Fruit fly (Drosophila melanogaster) whole organism, adult: Measurements from ENCODE around the gene Npc2c.

Experiments used
- CG11617 ChIP-seq: fragments of 200-800 bp; sonication (Bioruptor generic); optimal IDR thresholded peaks from 2 replicates; lab custom pipeline; 2017; ENCODE audit warnings: mild to moderate bottlenecking, missing biosample characterization, missing genetic modification reagents, missing genetic modification characterization
- CG12768 ChIP-seq: fragments of 200-800 bp; sonication (Bioruptor generic); optimal IDR thresholded peaks from 2 replicates; lab custom pipeline; 2017; ENCODE audit warnings: missing biosample characterization, missing genetic modification characterization, mild to moderate bottlenecking, moderate library complexity, missing genetic modification reagents
- CG14711 ChIP-seq: fragments of 200-800 bp; sonication (Bioruptor generic); optimal IDR thresholded peaks from 2 replicates; lab custom pipeline; 2018; ENCODE audit warnings: missing biosample characterization, mild to moderate bottlenecking, missing genetic modification characterization, moderate library complexity
- CG1620 ChIP-seq: fragments of 200-800 bp; sonication (Bioruptor generic); optimal IDR thresholded peaks from 2 replicates; lab custom pipeline; 2016; ENCODE audit warnings: missing biosample characterization, missing genetic modification characterization
- CG33017 ChIP-seq: fragments of 200-800 bp; sonication (Bioruptor generic); optimal IDR thresholded peaks from 2 replicates; lab custom pipeline; 2018; ENCODE audit warnings: missing biosample characterization, mild to moderate bottlenecking, missing genetic modification characterization, moderate library complexity
- CG5204 ChIP-seq: fragments of 200-800 bp; sonication (Bioruptor generic); optimal IDR thresholded peaks from 2 replicates; lab custom pipeline; 2016; ENCODE audit warnings: missing biosample characterization, missing genetic modification characterization
- CG7045 ChIP-seq: fragments of 200-800 bp; sonication (Bioruptor generic); optimal IDR thresholded peaks from 2 replicates; lab custom pipeline; 2017; ENCODE audit warnings: missing biosample characterization, mild to moderate bottlenecking, missing genetic modification characterization
- CG7101 ChIP-seq: fragments of 200-800 bp; sonication (Bioruptor generic); optimal IDR thresholded peaks from 2 replicates; lab custom pipeline; 2018; ENCODE audit warnings: missing biosample characterization, mild to moderate bottlenecking, missing genetic modification characterization, moderate library complexity
- Clk ChIP-seq: fragments of 200-800 bp; sonication (Bioruptor generic); optimal IDR thresholded peaks from 2 replicates; lab custom pipeline; 2017; ENCODE audit warnings: missing biosample characterization, missing genetic modification characterization
- Crg-1 ChIP-seq: fragments of 200-800 bp; sonication (Bioruptor generic); optimal IDR thresholded peaks from 2 replicates; lab custom pipeline; 2016; ENCODE audit warnings: missing biosample characterization, missing genetic modification characterization
- Hr96 ChIP-seq: fragments of 200-800 bp; sonication (Bioruptor generic); optimal IDR thresholded peaks from 2 replicates; lab custom pipeline; 2016; ENCODE audit warnings: missing biosample characterization, missing genetic modification characterization
- Mnt ChIP-seq: fragments of 200-800 bp; sonication (Bioruptor generic); optimal IDR thresholded peaks from 2 replicates; lab custom pipeline; 2016; ENCODE audit warnings: missing biosample characterization, mild to moderate bottlenecking, missing genetic modification characterization
- bab1 ChIP-seq: fragments of 200-800 bp; sonication (Bioruptor generic); optimal IDR thresholded peaks from 3 replicates; lab custom pipeline; 2019; ENCODE audit warnings: missing biosample characterization, mild to moderate bottlenecking, missing genetic modification characterization, moderate library complexity
- cic ChIP-seq: fragments of 200-800 bp; sonication (Bioruptor generic); optimal IDR thresholded peaks from 2 replicates; lab custom pipeline; 2017; ENCODE audit warnings: missing biosample characterization, mild to moderate bottlenecking, missing genetic modification characterization, moderate library complexity
- cnc ChIP-seq, 2 experiments: fragments of >200 bp; optimal IDR thresholded peaks; 2 replicates each; lab custom pipeline; 2017
- kay ChIP-seq: fragments of 200-800 bp; sonication (Bioruptor generic); peaks from one replicate; lab custom pipeline; 2016; ENCODE audit warnings: missing biosample characterization, missing genetic modification characterization, borderline replicate concordance
- ovo ChIP-seq: fragments of 200-800 bp; sonication (Bioruptor generic); optimal IDR thresholded peaks from 2 replicates; lab custom pipeline; 2016; ENCODE audit warnings: missing biosample characterization, missing genetic modification characterization
- pad ChIP-seq: fragments of 200-800 bp; sonication (Bioruptor generic); optimal IDR thresholded peaks from 3 replicates; lab custom pipeline; 2017; ENCODE audit warnings: missing biosample characterization, missing genetic modification characterization, mild to moderate bottlenecking, moderate library complexity, missing genetic modification reagents
- tj ChIP-seq: fragments of 200-800 bp; sonication (Bioruptor generic); optimal IDR thresholded peaks from 3 replicates; lab custom pipeline; 2017; ENCODE audit warnings: missing biosample characterization, mild to moderate bottlenecking, missing genetic modification characterization, moderate library complexity
- toe ChIP-seq: fragments of 200-800 bp; sonication (Bioruptor generic); optimal IDR thresholded peaks from 2 replicates; lab custom pipeline; 2016; ENCODE audit warnings: missing biosample characterization, missing genetic modification characterization

Npc2c gene

DNA sequence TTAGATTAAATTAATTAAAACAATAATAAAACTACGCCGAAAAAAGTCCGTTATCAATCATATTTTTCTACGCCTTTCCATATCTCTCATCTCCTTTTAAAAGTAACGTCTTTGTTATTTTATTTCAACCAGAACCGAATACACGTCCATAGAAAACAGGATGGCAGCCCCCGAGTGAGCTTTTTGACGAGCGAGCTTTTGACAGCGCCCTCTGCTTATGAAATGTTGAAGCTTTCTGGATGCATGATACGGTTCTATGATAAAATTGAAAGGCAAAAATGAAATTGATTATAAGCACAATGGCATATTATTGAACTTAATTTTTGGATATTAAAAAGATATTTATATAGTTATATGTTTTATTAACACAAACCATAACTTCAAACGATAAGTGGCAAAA lies 16.6 kb downstream of the Npc2c start:
- TF ChIP-seq CG1620 (GFP tag; lab: Kevin White, UChicago) (peak; percentile 19), kay (GFP tag; lab: Kevin White, UChicago) (peak; percentile 74), CG7045 (GFP tag; lab: Kevin White, UChicago) (no peak), Mnt (GFP tag; lab: Kevin White, UChicago) (peak; percentile 9), CG7101 (tag; lab: Kevin White, UChicago) (peak; percentile 27), CG33017 (tag; lab: Kevin White, UChicago) (peak; percentile 16), pad (GFP tag; lab: Kevin White, UChicago) (peak; percentile 42), tj (GFP tag; lab: Kevin White, UChicago) (no peak), CG12768 (GFP tag; lab: Kevin White, UChicago) (no peak), Hr96 (GFP tag; lab: Kevin White, UChicago) (no peak), bab1 (GFP tag; lab: Kevin White, UChicago) (peak; percentile 36), Crg-1 (GFP tag; lab: Kevin White, UChicago) (peak; percentile 30)

DNA sequence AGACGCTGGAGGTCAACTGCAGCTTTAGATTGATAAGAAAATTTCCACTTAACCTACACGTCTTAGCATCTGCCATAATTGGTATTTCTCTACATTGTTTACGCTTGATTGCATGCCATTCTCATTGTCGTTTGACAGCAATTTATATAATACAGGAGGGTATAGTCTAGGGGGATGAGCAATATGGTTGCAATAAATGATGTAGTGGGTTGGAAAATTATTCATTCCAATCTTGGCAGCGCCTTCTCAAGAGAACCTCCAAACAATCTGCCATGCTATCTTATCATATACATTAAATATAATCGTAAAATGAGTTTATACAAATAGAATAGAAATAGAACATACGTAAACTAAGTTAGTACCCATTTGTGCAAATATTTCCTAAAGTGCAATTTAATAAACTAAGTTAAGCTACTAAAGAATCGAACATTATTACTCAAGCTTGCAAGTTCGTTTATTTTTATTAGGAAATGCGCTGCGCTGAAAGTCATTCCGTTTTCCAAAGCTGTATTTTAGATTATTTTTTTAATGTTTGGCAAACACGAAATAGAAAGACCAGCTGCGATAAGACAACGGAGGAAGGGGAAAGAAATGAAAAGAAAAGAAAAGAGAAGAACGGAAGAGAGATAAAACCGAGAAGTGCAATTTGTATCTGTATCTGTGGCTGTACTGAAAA lies 18.6 kb downstream of the Npc2c start:
- no peak for TF ChIP-seq CG5204 (GFP tag; lab: Kevin White, UChicago)
- TF ChIP-seq CG14711 = peak; percentile 0
- peak; percentile 97 for TF ChIP-seq kay (GFP tag; lab: Kevin White, UChicago)

DNA sequence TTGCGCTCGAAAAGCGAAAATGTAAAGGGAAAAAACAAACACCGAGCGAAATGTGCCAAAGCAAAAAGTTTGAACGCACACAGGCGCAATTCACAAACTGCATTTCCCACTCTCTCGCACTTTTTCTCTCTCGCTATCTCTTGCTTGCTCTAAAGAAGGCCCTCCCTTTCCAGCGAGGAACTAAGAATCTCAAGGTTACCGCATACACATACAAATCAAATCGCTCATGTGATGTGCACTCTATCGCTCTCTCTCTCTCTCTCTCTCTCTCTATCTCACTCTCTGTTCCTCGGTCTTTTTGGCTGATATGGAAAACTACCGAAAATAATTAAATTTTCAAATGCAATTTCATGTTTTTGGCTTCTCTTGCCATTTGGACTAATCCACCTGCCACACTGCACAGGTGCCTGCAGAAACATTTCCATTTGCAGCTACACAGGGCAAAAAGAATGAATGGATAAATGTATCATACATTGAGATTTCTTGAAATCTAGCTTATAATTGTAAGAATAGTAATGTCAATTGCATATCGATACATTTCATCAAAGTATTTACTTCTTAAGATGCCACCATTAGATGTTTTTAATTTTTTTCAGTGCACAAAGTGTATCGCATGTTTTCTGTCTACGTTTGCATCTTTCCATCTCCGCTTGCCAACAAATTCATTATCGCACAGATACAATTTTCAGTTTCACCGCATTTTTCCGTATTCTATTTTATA lies 19.4 kb downstream of the Npc2c start:
- TF ChIP-seq pad (GFP tag; lab: Kevin White, UChicago) = peak; percentile 83
- peak; percentile 93 for TF ChIP-seq Crg-1 (GFP tag; lab: Kevin White, UChicago)
- TF ChIP-seq Mnt (GFP tag; lab: Kevin White, UChicago) = peak; percentile 75
- peak; percentile 98 for TF ChIP-seq CG7045 (GFP tag; lab: Kevin White, UChicago)
- TF ChIP-seq CG7101 (tag; lab: Kevin White, UChicago) = peak; percentile 97
- peak; percentile 98 for TF ChIP-seq CG33017 (tag; lab: Kevin White, UChicago)
- TF ChIP-seq Clk (GFP tag; lab: Kevin White, UChicago) = peak; percentile 97
- peak; percentile 85 for TF ChIP-seq CG1620 (GFP tag; lab: Kevin White, UChicago)
- TF ChIP-seq bab1 (GFP tag; lab: Kevin White, UChicago) = peak; percentile 11
- peak; percentile 73 for TF ChIP-seq ovo (GFP tag; lab: Kevin White, UChicago)
- TF ChIP-seq toe (GFP tag; lab: Kevin White, UChicago) = peak; percentile 97
- TF ChIP-seq CG14711 = peak; percentile 94
- peak; percentile 99 for TF ChIP-seq CG12768 (GFP tag; lab: Kevin White, UChicago)
- TF ChIP-seq CG5204 (GFP tag; lab: Kevin White, UChicago) = peak; percentile 98
- TF ChIP-seq CG11617 (GFP tag; lab: Kevin White, UChicago) = peak; percentile 97
- peak in 1 of 2 experiments; percentile 64 for TF ChIP-seq cnc (optimal IDR thresholded peaks at IDR 0.05; lab: Kevin White, UChicago)
- peak; percentile 93 for TF ChIP-seq tj (GFP tag; lab: Kevin White, UChicago)
- no peak for TF ChIP-seq kay (GFP tag; lab: Kevin White, UChicago)
- TF ChIP-seq cic (GFP tag; lab: Kevin White, UChicago) = peak; percentile 76
- TF ChIP-seq Hr96 (GFP tag; lab: Kevin White, UChicago) = peak; percentile 93

dm6 chr3R:10080699-10081098 lies 20.6 kb downstream of the Npc2c start:
- peak; percentile 83 for TF ChIP-seq pad (GFP tag; lab: Kevin White, UChicago)
- no peak for TF ChIP-seq CG7101 (tag; lab: Kevin White, UChicago)
- peak; percentile 12 for TF ChIP-seq CG12768 (GFP tag; lab: Kevin White, UChicago)
- peak; percentile 26 for TF ChIP-seq Crg-1 (GFP tag; lab: Kevin White, UChicago)
- no peak for TF ChIP-seq CG11617 (GFP tag; lab: Kevin White, UChicago)
- peak; percentile 76 for TF ChIP-seq cic (GFP tag; lab: Kevin White, UChicago)
- peak; percentile 68 for TF ChIP-seq tj (GFP tag; lab: Kevin White, UChicago)

- peak; percentile 38 for TF ChIP-seq CG7045 (GFP tag; lab: Kevin White, UChicago)
- TF ChIP-seq tj (GFP tag; lab: Kevin White, UChicago) = peak; percentile 3
- peak; percentile 15 for TF ChIP-seq CG1620 (GFP tag; lab: Kevin White, UChicago)
- TF ChIP-seq CG5204 (GFP tag; lab: Kevin White, UChicago) = peak; percentile 81
- TF ChIP-seq CG33017 (tag; lab: Kevin White, UChicago) = peak; percentile 31
- TF ChIP-seq CG7101 (tag; lab: Kevin White, UChicago) = peak; percentile 68
- TF ChIP-seq bab1 (GFP tag; lab: Kevin White, UChicago) = no peak
- no peak for TF ChIP-seq Crg-1 (GFP tag; lab: Kevin White, UChicago)
- peak; percentile 57 for TF ChIP-seq ovo (GFP tag; lab: Kevin White, UChicago)
- peak; percentile 53 for TF ChIP-seq CG14711
- peak; percentile 59 for TF ChIP-seq cic (GFP tag; lab: Kevin White, UChicago)
- TF ChIP-seq Clk (GFP tag; lab: Kevin White, UChicago) = peak; percentile 76
- TF ChIP-seq cnc (optimal IDR thresholded peaks at IDR 0.05; lab: Kevin White, UChicago) = no peak
- TF ChIP-seq Mnt (GFP tag; lab: Kevin White, UChicago) = peak; percentile 13
- TF ChIP-seq pad (GFP tag; lab: Kevin White, UChicago) = no peak
- peak; percentile 59 for TF ChIP-seq toe (GFP tag; lab: Kevin White, UChicago)
- TF ChIP-seq CG11617 (GFP tag; lab: Kevin White, UChicago) = peak; percentile 47
- peak; percentile 82 for TF ChIP-seq Hr96 (GFP tag; lab: Kevin White, UChicago)
- TF ChIP-seq CG12768 (GFP tag; lab: Kevin White, UChicago) = peak; percentile 68
Measured at dm6 chr3R:10081469-10082111, 21.5 kb downstream of the Npc2c start.
